Worm (Caenorhabditis elegans) whole organism, young adult: ENCODE measurements around the gene ugt-5.

Source experiments
- C06A6.2 ChIP-seq: fragments of 200-800 bp; sonication (Bioruptor generic); conservative IDR thresholded peaks from 2 replicates; pipeline ENCODE4 v1.3.6; 2022; ENCODE audit warnings: missing genetic modification characterization, missing compliant biosample characterization
- D2030.7 ChIP-seq: fragments of 200-800 bp; sonication (Bioruptor generic); IDR thresholded peaks from 2 replicates; pipeline ENCODE4 v1.3.6; 2022; ENCODE audit warnings: missing genetic modification reagents, missing genetic modification characterization, missing compliant biosample characterization
- F23B12.7 ChIP-seq: sonication (generic microtip); optimal IDR thresholded peaks from 2 replicates; lab custom pipeline; 2017; ENCODE audit warnings: missing genetic modification characterization, mild to moderate bottlenecking, missing compliant biosample characterization, antibody characterized with exemption, moderate library complexity; ENCODE audit not compliant: insufficient read depth
- F39B2.1 ChIP-seq: fragments of 200-800 bp; sonication (Bioruptor generic); IDR thresholded peaks from 2 replicates; pipeline ENCODE4 v1.3.6; 2022; ENCODE audit warnings: missing genetic modification reagents, missing genetic modification characterization, missing compliant biosample characterization
- F52B5.7 ChIP-seq: sonication (generic microtip); optimal IDR thresholded peaks from 2 replicates; lab custom pipeline; 2016; ENCODE audit warnings: mild to moderate bottlenecking, missing genetic modification characterization, missing compliant biosample characterization
- F55B11.4 ChIP-seq: sonication (generic microtip); optimal IDR thresholded peaks from 2 replicates; lab custom pipeline; 2016; ENCODE audit warnings: missing compliant biosample characterization, missing genetic modification characterization, borderline replicate concordance; ENCODE audit not compliant: insufficient read depth
- F57A8.1 ChIP-seq: fragments of 200-800 bp; sonication (Bioruptor generic); optimal IDR thresholded peaks from 2 replicates; lab custom pipeline; 2018; ENCODE audit warnings: mild to moderate bottlenecking, missing genetic modification characterization, moderate library complexity, missing compliant biosample characterization
- Y53G8AR.9 ChIP-seq: fragments of 200-800 bp; sonication (Bioruptor generic); conservative IDR thresholded peaks from 2 replicates; pipeline ENCODE4 v1.3.6; 2022; ENCODE audit warnings: missing genetic modification reagents, missing genetic modification characterization, missing compliant biosample characterization
- Y95B8A.8 ChIP-seq: fragments of 200-800 bp; sonication (Bioruptor generic); IDR thresholded peaks from 2 replicates; pipeline ENCODE4 v1.3.6; 2022; ENCODE audit warnings: missing genetic modification reagents, missing genetic modification characterization, missing compliant biosample characterization
- ZK185.1 ChIP-seq: sonication (generic microtip); optimal IDR thresholded peaks from 2 replicates; lab custom pipeline; 2016; ENCODE audit warnings: mild to moderate bottlenecking, missing genetic modification characterization, missing compliant biosample characterization; ENCODE audit not compliant: poor library complexity, severe bottlenecking
- akir-1 ChIP-seq: fragments of 200-800 bp; sonication (Bioruptor generic); optimal IDR thresholded peaks from 2 replicates; lab custom pipeline; 2018; ENCODE audit warnings: mild to moderate bottlenecking, missing genetic modification characterization, moderate library complexity, missing compliant biosample characterization
- attf-3 ChIP-seq: fragments of 200-800 bp; sonication (Bioruptor generic); conservative IDR thresholded peaks from 2 replicates; pipeline ENCODE4 v1.3.6; 2022; ENCODE audit warnings: missing genetic modification reagents, missing genetic modification characterization, missing compliant biosample characterization
- bed-1 ChIP-seq: fragments of 200-800 bp; sonication (Bioruptor generic); IDR thresholded peaks from 2 replicates; pipeline ENCODE4 v1.3.6; 2022; ENCODE audit warnings: missing genetic modification reagents, missing genetic modification characterization, missing compliant biosample characterization
- cebp-2 ChIP-seq: fragments of 200-800 bp; sonication (Bioruptor generic); IDR thresholded peaks from 2 replicates; pipeline ENCODE4 v1.3.6; 2022; ENCODE audit warnings: missing genetic modification characterization, missing compliant biosample characterization
- chd-7 ChIP-seq: sonication (generic microtip); optimal IDR thresholded peaks from 2 replicates; lab custom pipeline; 2016; ENCODE audit warnings: mild to moderate bottlenecking, missing genetic modification characterization, moderate library complexity, missing compliant biosample characterization
- efl-1 ChIP-seq: fragments of 150-350 bp; optimal IDR thresholded peaks from 2 replicates; lab custom pipeline; 2014; ENCODE audit warnings: missing biosample characterization, missing genetic modification reagents, missing genetic modification characterization
- fkh-3 ChIP-seq: sonication (generic microtip); optimal IDR thresholded peaks from 2 replicates; lab custom pipeline; 2016; ENCODE audit warnings: mild to moderate bottlenecking, missing genetic modification characterization, missing compliant biosample characterization
- hmg-20 ChIP-seq: fragments of 200-800 bp; sonication (Bioruptor generic); IDR thresholded peaks from 2 replicates; pipeline ENCODE4 v1.3.6; 2022; ENCODE audit warnings: missing genetic modification reagents, missing genetic modification characterization, missing compliant biosample characterization
- lin-26 ChIP-seq: fragments of 200-800 bp; sonication (Bioruptor generic); IDR thresholded peaks from 2 replicates; pipeline ENCODE4 v1.3.6; 2022; ENCODE audit warnings: missing genetic modification reagents, missing genetic modification characterization, missing compliant biosample characterization
- lin-40 ChIP-seq: sonication (generic microtip); optimal IDR thresholded peaks from 2 replicates; lab custom pipeline; 2016; ENCODE audit warnings: missing genetic modification characterization, mild to moderate bottlenecking, missing compliant biosample characterization, missing genotype, missing genetic modification reagents
- madf-10 ChIP-seq: sonication (generic microtip); optimal IDR thresholded peaks from 2 replicates; lab custom pipeline; 2016; ENCODE audit warnings: mild to moderate bottlenecking, missing genetic modification characterization, missing compliant biosample characterization
- madf-6 ChIP-seq: fragments of 200-800 bp; sonication (Bioruptor generic); IDR thresholded peaks from 2 replicates; pipeline ENCODE4 v1.3.6; 2022; ENCODE audit warnings: missing genetic modification reagents, missing genetic modification characterization, missing compliant biosample characterization
- mcd-1 ChIP-seq: fragments of 200-800 bp; sonication (Bioruptor generic); IDR thresholded peaks from 2 replicates; pipeline ENCODE4 v1.3.6; 2022; ENCODE audit warnings: missing genetic modification reagents, missing genetic modification characterization, missing compliant biosample characterization
- mes-4 ChIP-seq: sonication (generic microtip); optimal IDR thresholded peaks from 2 replicates; lab custom pipeline; 2016; ENCODE audit warnings: missing genotype, missing genetic modification characterization, missing compliant biosample characterization
- nfya-1 ChIP-seq: sonication (generic microtip); optimal IDR thresholded peaks from 2 replicates; lab custom pipeline; 2017; ENCODE audit warnings: antibody characterized with exemption, missing compliant biosample characterization, missing genetic modification characterization, borderline replicate concordance; ENCODE audit not compliant: insufficient read depth
- nfya-2 ChIP-seq: fragments of 200-800 bp; sonication (Bioruptor generic); IDR thresholded peaks from 2 replicates; pipeline ENCODE4 v1.3.6; 2022; ENCODE audit warnings: missing genetic modification reagents, missing genetic modification characterization, missing compliant biosample characterization
- nfyb-1 ChIP-seq: fragments of 200-800 bp; sonication (Bioruptor generic); IDR thresholded peaks from 2 replicates; pipeline ENCODE4 v1.3.6; 2022; ENCODE audit warnings: missing genetic modification reagents, missing genetic modification characterization, missing compliant biosample characterization
- nhr-27 ChIP-seq: fragments of 200-800 bp; sonication (Bioruptor generic); optimal IDR thresholded peaks from 2 replicates; lab custom pipeline; 2018; ENCODE audit warnings: mild to moderate bottlenecking, missing genetic modification characterization, moderate library complexity, missing compliant biosample characterization
- nhr-80 ChIP-seq: sonication (generic microtip); optimal IDR thresholded peaks from 2 replicates; lab custom pipeline; 2016; ENCODE audit warnings: missing genetic modification characterization, missing compliant biosample characterization
- nhr-90 ChIP-seq: sonication (generic microtip); optimal IDR thresholded peaks from 2 replicates; lab custom pipeline; 2016; ENCODE audit warnings: missing genotype, mild to moderate bottlenecking, missing genetic modification characterization, missing compliant biosample characterization
- sptf-2 ChIP-seq: fragments of 200-800 bp; sonication (Bioruptor generic); optimal IDR thresholded peaks from 2 replicates; lab custom pipeline; 2018; ENCODE audit warnings: mild to moderate bottlenecking, missing genetic modification characterization, missing compliant biosample characterization
- ztf-18 ChIP-seq: sonication (generic microtip); optimal IDR thresholded peaks from 2 replicates; lab custom pipeline; 2016; ENCODE audit warnings: missing genotype, mild to moderate bottlenecking, missing genetic modification characterization, missing compliant biosample characterization

ugt-5 gene

ce11 chrV:12749558-12749957 lies 43.2 kb downstream of the ugt-5 start:
- no peak for TF ChIP-seq F23B12.7 (tag; lab: Kevin White, UChicago)
- no peak for TF ChIP-seq sptf-2 (GFP tag; lab: Kevin White, UChicago)
- no peak for TF ChIP-seq C06A6.2 (GFP tag; lab: Robert Waterston, UW)
- no peak for TF ChIP-seq akir-1 (GFP tag; lab: Kevin White, UChicago)
- no peak for TF ChIP-seq mcd-1
- TF ChIP-seq nfya-2 (GFP tag; lab: Robert Waterston, UW): no peak
- no peak for TF ChIP-seq hmg-20 (GFP tag; lab: Robert Waterston, UW)
- TF ChIP-seq Y95B8A.8 (GFP tag; lab: Robert Waterston, UW): no peak
- TF ChIP-seq F55B11.4 (tag; lab: Kevin White, UChicago): no peak
- TF ChIP-seq nfya-1 (tag; lab: Kevin White, UChicago): no peak

ce11 chrV:12747856-12748255 lies 44.9 kb downstream of the ugt-5 start, which contains the start of gene C15C8.5:
Gene C15C8.5 (plus strand): TSS chrV:12748007.
- TF ChIP-seq F52B5.7 (no peak), fkh-3 (tag; lab: Kevin White, UChicago) (no peak), attf-3 (GFP tag; lab: Robert Waterston, UW) (no peak), ZK185.1 (no peak), madf-10 (tag; lab: Kevin White, UChicago) (no peak), madf-6 (GFP tag; lab: Robert Waterston, UW) (no peak)

- no peak for TF ChIP-seq D2030.7 (GFP tag; lab: Robert Waterston, UW)
- no peak for TF ChIP-seq mes-4
These were observed 45.3 kb downstream of the ugt-5 start, which contains the start of gene C15C8.4 for ce11 chrV:12747431-12747830. Gene C15C8.4 (minus strand): TSS chrV:12747463.

- TF ChIP-seq nhr-80 (tag; lab: Kevin White, UChicago): peak; percentile 26
- no peak for TF ChIP-seq lin-40 (tag; lab: Kevin White, UChicago)
- no peak for TF ChIP-seq lin-26 (GFP tag; lab: Robert Waterston, UW)
- no peak for TF ChIP-seq F39B2.1 (GFP tag; lab: Robert Waterston, UW)
- TF ChIP-seq nhr-27: no peak
These were observed 47.8 kb downstream of the ugt-5 start, which contains the start of gene C15C8.7 for ce11 chrV:12744979-12745378. Gene C15C8.7 (minus strand): TSS chrV:12745050.

ce11 chrV:12743778-12744502 lies 48.8 kb downstream of the ugt-5 start:
- peak; percentile 11 for TF ChIP-seq chd-7 (tag; lab: Kevin White, UChicago)
- TF ChIP-seq ztf-18 (tag; lab: Kevin White, UChicago): no peak
- TF ChIP-seq nhr-80 (tag; lab: Kevin White, UChicago): peak; percentile 41
- TF ChIP-seq F57A8.1: no peak
- TF ChIP-seq Y53G8AR.9 (GFP tag; lab: Robert Waterston, UW): no peak
- TF ChIP-seq F52B5.7: peak; percentile 55
- TF ChIP-seq efl-1 (GFP tag; lab: Kevin White, UChicago): no peak
- no peak for TF ChIP-seq bed-1 (GFP tag; lab: Robert Waterston, UW)
- 0 out of 2 replicates have a peak, but pooled peaks have one; percentile 19 for TF ChIP-seq cebp-2 (GFP tag; lab: Robert Waterston, UW)
- 0 out of 2 replicates have a peak, but pooled peaks have one; percentile 17 for TF ChIP-seq nfyb-1
- TF ChIP-seq nhr-90 (tag; lab: Kevin White, UChicago): peak; percentile 38
